Fruit fly (Drosophila melanogaster) whole organism, embryonic: Measurements from ENCODE around the gene CG7231.

Source experiments
- BtbVII ChIP-seq: fragments of 200-800 bp; sonication (Bioruptor generic); optimal IDR thresholded peaks from 3 replicates; lab custom pipeline; 2017; ENCODE audit warnings: missing biosample characterization, mild to moderate bottlenecking, missing genetic modification characterization
- CG10147 ChIP-seq: fragments of 200-800 bp; sonication (Bioruptor generic); optimal IDR thresholded peaks from 2 replicates; lab custom pipeline; 2019; ENCODE audit warnings: missing biosample characterization, mild to moderate bottlenecking, missing genetic modification characterization, moderate library complexity
- CG10543 ChIP-seq: fragments of 200-800 bp; sonication (Bioruptor generic); optimal IDR thresholded peaks from 3 replicates; lab custom pipeline; 2017; ENCODE audit warnings: missing biosample characterization, mild to moderate bottlenecking, missing genetic modification characterization, moderate library complexity
- CG11696 ChIP-seq: fragments of 200-800 bp; sonication (Bioruptor generic); IDR thresholded peaks from 2 replicates; pipeline ENCODE4 v1.3.6; 2022; ENCODE audit warnings: missing biosample characterization, missing genetic modification characterization
- CG11723 ChIP-seq: fragments of 200-800 bp; sonication (Bioruptor generic); optimal IDR thresholded peaks from 2 replicates; lab custom pipeline; 2017; ENCODE audit warnings: missing biosample characterization, mild to moderate bottlenecking, missing genetic modification characterization
- CG12299 ChIP-seq: fragments of 200-800 bp; sonication (Bioruptor generic); optimal IDR thresholded peaks from 2 replicates; lab custom pipeline; 2018; ENCODE audit warnings: missing biosample characterization, mild to moderate bottlenecking, missing genetic modification characterization
- CG12391 ChIP-seq: fragments of 200-800 bp; sonication (Bioruptor generic); optimal IDR thresholded peaks from 3 replicates; lab custom pipeline; 2018; ENCODE audit warnings: missing biosample characterization, mild to moderate bottlenecking, missing genetic modification characterization, moderate library complexity
- CG14441 ChIP-seq: fragments of 200-800 bp; sonication (Bioruptor generic); IDR thresholded peaks from 2 replicates; pipeline ENCODE4 v1.3.6; 2022; ENCODE audit warnings: missing biosample characterization, missing genetic modification characterization
- CG14667 ChIP-seq: fragments of 200-800 bp; sonication (Bioruptor generic); IDR thresholded peaks from 2 replicates; pipeline ENCODE4 v1.3.6; 2022; ENCODE audit warnings: missing biosample characterization, missing genetic modification characterization
- CG15011 ChIP-seq: fragments of 200-800 bp; sonication (Bioruptor generic); optimal IDR thresholded peaks from 3 replicates; lab custom pipeline; 2018; ENCODE audit warnings: missing biosample characterization, mild to moderate bottlenecking, missing genetic modification characterization
- CG17802 ChIP-seq: fragments of 200-800 bp; sonication (Bioruptor generic); optimal IDR thresholded peaks from 2 replicates; lab custom pipeline; 2018; ENCODE audit warnings: missing biosample characterization, mild to moderate bottlenecking, missing genetic modification characterization, moderate library complexity
- CG18599 ChIP-seq: fragments of 200-800 bp; sonication (Bioruptor generic); optimal IDR thresholded peaks from 3 replicates; lab custom pipeline; 2017; ENCODE audit warnings: missing biosample characterization, missing genetic modification characterization, mild to moderate bottlenecking, moderate library complexity, missing genetic modification reagents
- CG2116 ChIP-seq: fragments of 200-800 bp; sonication (Bioruptor generic); optimal IDR thresholded peaks from 3 replicates; lab custom pipeline; 2018; ENCODE audit warnings: missing biosample characterization, mild to moderate bottlenecking, missing genetic modification characterization
- CG2889 ChIP-seq: fragments of 200-800 bp; sonication (Bioruptor generic); IDR thresholded peaks from 3 replicates; pipeline ENCODE4 v1.3.6; 2022; ENCODE audit warnings: missing biosample characterization, missing genetic modification characterization
- CG32532 ChIP-seq: fragments of 200-800 bp; sonication (Bioruptor generic); IDR thresholded peaks from 2 replicates; pipeline ENCODE4 v1.3.6; 2022; ENCODE audit warnings: missing biosample characterization, missing genetic modification characterization
- CG3281 ChIP-seq: fragments of 200-800 bp; sonication (Bioruptor generic); optimal IDR thresholded peaks from 3 replicates; lab custom pipeline; 2017; ENCODE audit warnings: missing biosample characterization, mild to moderate bottlenecking, missing genetic modification characterization
- CG34376 ChIP-seq: fragments of 200-800 bp; sonication (Bioruptor generic); optimal IDR thresholded peaks from 2 replicates; lab custom pipeline; 2018; ENCODE audit warnings: missing biosample characterization, mild to moderate bottlenecking, missing genetic modification characterization
- CG34422 ChIP-seq: fragments of 200-800 bp; sonication (Bioruptor generic); IDR thresholded peaks from 3 replicates; pipeline ENCODE4 v1.3.6; 2022; ENCODE audit warnings: missing biosample characterization, missing genetic modification characterization
- CG3838 ChIP-seq: fragments of 200-800 bp; sonication (Bioruptor generic); optimal IDR thresholded peaks from 3 replicates; lab custom pipeline; 2016; ENCODE audit warnings: missing biosample characterization, missing genetic modification characterization
- CG6689 ChIP-seq: fragments of 200-800 bp; sonication (Bioruptor generic); IDR thresholded peaks from 2 replicates; pipeline ENCODE4 v1.3.6; 2022; ENCODE audit warnings: missing biosample characterization, missing genetic modification characterization
- CG7963 ChIP-seq: fragments of 200-800 bp; sonication (Bioruptor generic); IDR thresholded peaks from 3 replicates; pipeline ENCODE4 v1.3.6; 2022; ENCODE audit warnings: missing biosample characterization, missing genetic modification characterization; ENCODE audit not compliant: partially characterized antibody
- CG8765 ChIP-seq: fragments of 200-800 bp; sonication (Bioruptor generic); IDR thresholded peaks from 2 replicates; pipeline ENCODE4 v1.3.6; 2022; ENCODE audit warnings: missing biosample characterization, missing genetic modification characterization
- Chrac-16 ChIP-seq: fragments of 200-800 bp; sonication (Bioruptor generic); optimal IDR thresholded peaks from 3 replicates; lab custom pipeline; 2016; ENCODE audit warnings: missing biosample characterization, missing genetic modification characterization
- ERR ChIP-seq: fragments of 200-800 bp; sonication (Bioruptor generic); optimal IDR thresholded peaks from 2 replicates; lab custom pipeline; 2016; ENCODE audit warnings: missing biosample characterization, missing genetic modification characterization
- Fer3 ChIP-seq: fragments of 200-800 bp; sonication (Bioruptor generic); optimal IDR thresholded peaks from 2 replicates; lab custom pipeline; 2018; ENCODE audit warnings: missing biosample characterization, mild to moderate bottlenecking, missing genetic modification characterization, moderate library complexity
- HmgZ ChIP-seq: fragments of 200-800 bp; sonication (Bioruptor generic); optimal IDR thresholded peaks from 2 replicates; lab custom pipeline; 2018; ENCODE audit warnings: missing biosample characterization, mild to moderate bottlenecking, missing genetic modification characterization
- Hmr ChIP-seq: fragments of 200-800 bp; sonication (Bioruptor generic); optimal IDR thresholded peaks from 3 replicates; lab custom pipeline; 2017; ENCODE audit warnings: mild to moderate bottlenecking, missing biosample characterization, missing genetic modification reagents, missing genetic modification characterization
- Med ChIP-seq: fragments of 200-800 bp; sonication (Bioruptor generic); peaks from one replicate; lab custom pipeline; 2016; ENCODE audit warnings: missing biosample characterization, missing genetic modification characterization, mild to moderate bottlenecking, inconsistent platforms, moderate library complexity
- Opbp ChIP-seq: fragments of 200-800 bp; sonication (Bioruptor generic); IDR thresholded peaks from 3 replicates; pipeline ENCODE4 v1.3.6; 2022; ENCODE audit warnings: missing biosample characterization, missing genetic modification characterization; ENCODE audit not compliant: partially characterized antibody
- Optix ChIP-seq: fragments of 200-800 bp; sonication (Bioruptor generic); IDR thresholded peaks from 3 replicates; pipeline ENCODE4 v1.3.6; 2022; ENCODE audit warnings: missing biosample characterization, missing genetic modification characterization
- Rfx ChIP-seq: fragments of 200-800 bp; sonication (Bioruptor generic); IDR thresholded peaks from 2 replicates; pipeline ENCODE4 v1.3.6; 2022; ENCODE audit warnings: missing biosample characterization, missing genetic modification characterization
- Spps ChIP-seq: fragments of 200-800 bp; sonication (Bioruptor generic); optimal IDR thresholded peaks from 2 replicates; lab custom pipeline; 2018; ENCODE audit warnings: missing biosample characterization, mild to moderate bottlenecking, missing genetic modification characterization
- chinmo ChIP-seq: fragments of 200-800 bp; sonication (Bioruptor generic); IDR thresholded peaks from 4 replicates; pipeline ENCODE4 v1.3.6; 2022; ENCODE audit warnings: missing biosample characterization, missing genetic modification characterization; ENCODE audit not compliant: partially characterized antibody
- chn ChIP-seq: fragments of 200-800 bp; sonication (Bioruptor generic); optimal IDR thresholded peaks from 2 replicates; lab custom pipeline; 2016; ENCODE audit warnings: missing biosample characterization, missing genetic modification characterization
- fd96Cb ChIP-seq: fragments of 200-800 bp; sonication (Bioruptor generic); optimal IDR thresholded peaks from 2 replicates; lab custom pipeline; 2018; ENCODE audit warnings: missing biosample characterization, mild to moderate bottlenecking, missing genetic modification characterization, moderate library complexity
- gem ChIP-seq: fragments of 200-800 bp; sonication (Bioruptor generic); optimal IDR thresholded peaks from 2 replicates; lab custom pipeline; 2019; ENCODE audit warnings: missing biosample characterization, mild to moderate bottlenecking, missing genetic modification characterization, moderate library complexity
- hkb ChIP-seq, 2 experiments: fragments of 200-800 bp in 1 of 2; fragments of >200 bp in 1 of 2; sonication (Bioruptor generic) in 1 of 2; IDR thresholded peaks in 1 of 2; optimal IDR thresholded peaks in 1 of 2; 2 replicates each; pipeline versions ENCODE4 v1.3.6 to Lab custom; 2017 to 2022; ENCODE audit warnings: missing biosample characterization in 1 of 2, missing genetic modification characterization in 1 of 2
- kni ChIP-seq: fragments of 200-800 bp; sonication (Bioruptor generic); optimal IDR thresholded peaks from 3 replicates; lab custom pipeline; 2017; ENCODE audit warnings: mild to moderate bottlenecking, missing biosample characterization, missing genetic modification reagents, missing genetic modification characterization
- mld ChIP-seq: fragments of 200-800 bp; sonication (Bioruptor generic); IDR thresholded peaks from 3 replicates; pipeline ENCODE4 v1.3.6; 2022; ENCODE audit warnings: missing biosample characterization, missing genetic modification characterization; ENCODE audit not compliant: partially characterized antibody
- nerfin-1 ChIP-seq: fragments of 200-800 bp; sonication (Bioruptor generic); optimal IDR thresholded peaks from 3 replicates; lab custom pipeline; 2019; ENCODE audit warnings: missing biosample characterization, mild to moderate bottlenecking, missing genetic modification characterization, moderate library complexity
- pum ChIP-seq: fragments of 200-800 bp; sonication (Bioruptor generic); optimal IDR thresholded peaks from 2 replicates; lab custom pipeline; 2016; ENCODE audit warnings: missing biosample characterization, missing genetic modification characterization
- row ChIP-seq: fragments of 200-800 bp; sonication (Bioruptor generic); IDR thresholded peaks from 3 replicates; pipeline ENCODE4 v1.3.6; 2022; ENCODE audit warnings: missing biosample characterization, missing genetic modification characterization
- sens ChIP-seq: fragments of 200-800 bp; sonication (Bioruptor generic); peaks from one replicate; lab custom pipeline; 2016; ENCODE audit warnings: missing biosample characterization, missing genetic modification characterization
- tgo ChIP-seq: fragments of 200-800 bp; sonication (Bioruptor generic); IDR thresholded peaks from 3 replicates; pipeline ENCODE4 v1.3.6; 2022; ENCODE audit warnings: missing biosample characterization, missing genetic modification characterization
- yki ChIP-seq: fragments of >200 bp; optimal IDR thresholded peaks from 3 replicates; lab custom pipeline; 2018
- z ChIP-seq: fragments of 200-800 bp; sonication (Bioruptor generic); IDR thresholded peaks from 3 replicates; pipeline ENCODE4 v1.3.6; 2022; ENCODE audit warnings: missing biosample characterization, missing genetic modification characterization
- zen ChIP-seq: fragments of 200-800 bp; sonication (Bioruptor generic); optimal IDR thresholded peaks from 3 replicates; lab custom pipeline; 2018; ENCODE audit warnings: missing biosample characterization, mild to moderate bottlenecking, missing genetic modification characterization, moderate library complexity

Gene CG7231

DNA sequence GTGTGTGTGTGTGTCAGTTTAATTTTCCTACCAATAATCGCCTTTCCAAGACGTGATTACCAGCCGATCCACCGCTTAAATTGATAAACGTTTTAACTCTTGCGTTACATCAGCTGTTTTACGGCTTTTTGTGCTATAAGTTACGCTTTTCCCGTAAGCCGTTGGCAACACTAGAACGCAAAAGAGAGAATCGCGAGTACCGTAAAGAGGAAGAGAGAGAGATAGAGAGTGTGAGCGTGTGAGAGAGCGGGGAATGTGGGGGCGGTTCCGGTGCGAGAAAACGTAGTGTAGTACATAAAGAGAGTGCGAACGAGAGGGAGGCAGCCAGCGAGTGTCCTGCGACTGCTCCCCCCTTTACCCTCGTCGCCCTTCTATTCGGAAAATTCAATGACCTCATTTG is 47.8 kb downstream of the CG7231 start (continued):
- TF ChIP-seq HmgZ = no peak
- no peak for TF ChIP-seq kni (GFP tag; lab: Kevin White, UChicago)
- peak; percentile 25 for TF ChIP-seq Hmr (GFP tag; lab: Kevin White, UChicago)
- no peak for TF ChIP-seq CG3838 (GFP tag; lab: Kevin White, UChicago)
- TF ChIP-seq CG18599 (GFP tag; lab: Kevin White, UChicago) = peak; percentile 33
- peak; percentile 11 for TF ChIP-seq nerfin-1
- peak; percentile 45 for TF ChIP-seq BtbVII (GFP tag; lab: Kevin White, UChicago)
- TF ChIP-seq CG7963 (GFP tag; lab: Robert Waterston, UW) = no peak
- no peak for TF ChIP-seq Fer3
- TF ChIP-seq CG8765 (GFP tag; lab: Robert Waterston, UW) = 0 out of 2 replicates have a peak, but pooled peaks have one; percentile 6
- peak; percentile 78 for TF ChIP-seq yki (lab: Kevin White, UChicago)
- TF ChIP-seq chn (GFP tag; lab: Kevin White, UChicago) = peak; percentile 8
- TF ChIP-seq zen (tag; lab: Kevin White, UChicago) = no peak
- no peak for TF ChIP-seq Spps (tag; lab: Kevin White, UChicago)
- TF ChIP-seq CG34376 = peak; percentile 23
- no peak for TF ChIP-seq z (GFP tag; lab: Robert Waterston, UW)

DNA sequence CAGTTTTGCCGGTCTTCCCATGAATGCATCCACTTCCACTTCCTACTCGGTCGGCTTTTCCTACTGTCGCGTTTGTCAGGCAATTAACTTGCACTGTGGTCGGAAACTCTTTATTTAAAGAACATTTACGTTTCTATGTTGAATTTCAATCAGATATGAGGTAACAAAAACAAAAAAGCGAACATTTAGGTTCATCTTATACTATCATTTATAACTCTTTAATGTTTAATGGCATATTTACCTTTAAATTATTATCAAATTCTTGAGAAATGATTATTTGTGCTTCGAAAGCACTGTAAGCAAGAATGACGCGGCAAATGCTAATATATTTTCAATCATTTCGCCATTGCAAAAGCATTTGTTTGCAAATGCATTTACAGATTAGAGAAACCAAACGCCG is 50.0 kb downstream of the CG7231 start:
- no peak for TF ChIP-seq CG10543 (GFP tag; lab: Kevin White, UChicago)
- peak; percentile 42 for TF ChIP-seq Med (GFP tag; lab: Kevin White, UChicago)
- no peak for TF ChIP-seq CG11723
- TF ChIP-seq tgo (GFP tag; lab: Robert Waterston, UW) = no peak
- TF ChIP-seq row (GFP tag; lab: Robert Waterston, UW) = peak; percentile 27; the same call in 1 of the 3 replicates
- peak; percentile 9 for TF ChIP-seq gem
- TF ChIP-seq sens = peak; percentile 12

DNA sequence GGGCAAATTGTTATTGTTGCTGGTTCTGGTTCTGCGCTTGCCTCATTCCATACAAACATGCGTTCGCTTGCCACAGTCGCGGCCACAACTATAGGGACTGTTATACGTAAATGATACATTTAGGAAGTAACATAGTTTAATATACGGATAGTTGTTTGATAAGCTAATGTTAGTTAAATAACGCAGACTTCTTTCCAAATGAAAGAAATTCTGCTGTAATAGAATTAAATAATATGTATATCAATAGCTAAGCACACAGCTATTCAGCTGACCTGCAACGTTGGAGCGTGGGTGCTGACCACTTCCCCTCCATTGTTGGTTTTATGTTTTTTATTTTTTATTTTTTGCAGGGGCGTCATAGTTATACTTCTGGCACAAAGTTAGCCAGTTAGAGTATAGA is 51.0 kb downstream of the CG7231 start:
- TF ChIP-seq sens (peak; percentile 92), Chrac-16 (GFP tag; lab: Kevin White, UChicago) (peak; percentile 26), Opbp (no peak), nerfin-1 (peak; percentile 9), CG34422 (GFP tag; lab: Robert Waterston, UW) (peak; percentile 70; the same call in 2 of the 3 replicates), fd96Cb (peak; percentile 50), CG3281 (GFP tag; lab: Kevin White, UChicago) (peak; percentile 59), CG15011 (GFP tag; lab: Kevin White, UChicago) (no peak), CG6689 (GFP tag; lab: Robert Waterston, UW) (peak; percentile 61; the same call in 1 of the 2 replicates), ERR (GFP tag; lab: Kevin White, UChicago) (no peak), mld (GFP tag; lab: Robert Waterston, UW) (no peak), CG11696 (GFP tag; lab: Robert Waterston, UW) (peak; percentile 88), chinmo (GFP tag; lab: Robert Waterston, UW) (no peak), Rfx (GFP tag; lab: Robert Waterston, UW) (peak; percentile 69), CG12299 (tag; lab: Kevin White, UChicago) (peak; percentile 16), CG14441 (GFP tag; lab: Robert Waterston, UW) (peak; percentile 59; the same call in 1 of the 2 replicates), hkb (optimal IDR thresholded peaks at IDR 0.05; lab: Kevin White, UChicago) (no peak), hkb (GFP tag; IDR thresholded peaks at IDR 0.05; lab: Robert Waterston, UW) (peak; percentile 86), CG17802 (tag; lab: Kevin White, UChicago) (no peak), pum (GFP tag; lab: Kevin White, UChicago) (peak; percentile 32), CG14667 (GFP tag; lab: Robert Waterston, UW) (no peak), CG12391 (tag; lab: Kevin White, UChicago) (peak; percentile 66), CG10147 (GFP tag; lab: Kevin White, UChicago) (peak; percentile 36), CG2889 (0 out of 3 replicates have a peak, but pooled peaks have one; percentile 35), Optix (0 out of 3 replicates have a peak, but pooled peaks have one; percentile 13), CG2116 (GFP tag; lab: Kevin White, UChicago) (peak; percentile 6), CG32532 (peak; percentile 69)
